Fruit fly (Drosophila melanogaster) whole organism, embryonic: Measurements from ENCODE around the gene CG3434.
A peak's percentile ranks its signal among the peaks of the same experiment; 100 is the strongest.

Source experiments
- Abd-B ChIP-seq: fragments of 200-800 bp; sonication (Bioruptor generic); optimal IDR thresholded peaks from 2 replicates; lab custom pipeline; 2018; ENCODE audit warnings: missing biosample characterization, mild to moderate bottlenecking, missing genetic modification characterization, moderate library complexity
- CG10209 ChIP-seq: fragments of 200-800 bp; sonication (Bioruptor generic); optimal IDR thresholded peaks from 3 replicates; lab custom pipeline; 2017; ENCODE audit warnings: missing biosample characterization, mild to moderate bottlenecking, missing genetic modification characterization, missing genetic modification reagents
- CG10267 ChIP-seq: fragments of 200-800 bp; sonication (Bioruptor generic); optimal IDR thresholded peaks from 2 replicates; lab custom pipeline; 2018; ENCODE audit warnings: missing biosample characterization, mild to moderate bottlenecking, missing genetic modification characterization, moderate library complexity
- CG11695 ChIP-seq: fragments of 200-800 bp; sonication (Bioruptor generic); IDR thresholded peaks from 3 replicates; pipeline ENCODE4 v1.3.6; 2022; ENCODE audit warnings: missing biosample characterization, missing genetic modification characterization
- CG12104 ChIP-seq: fragments of 200-800 bp; sonication (Bioruptor generic); optimal IDR thresholded peaks from 3 replicates; lab custom pipeline; 2016; ENCODE audit warnings: missing biosample characterization, missing genetic modification characterization
- CG12155 ChIP-seq: fragments of 200-800 bp; sonication (Bioruptor generic); optimal IDR thresholded peaks from 3 replicates; lab custom pipeline; 2016; ENCODE audit warnings: missing biosample characterization, missing genetic modification characterization
- CG12219 ChIP-seq: fragments of 200-800 bp; sonication (Bioruptor generic); optimal IDR thresholded peaks from 3 replicates; lab custom pipeline; 2018; ENCODE audit warnings: missing biosample characterization, mild to moderate bottlenecking, missing genetic modification characterization
- CG12299 ChIP-seq: fragments of 200-800 bp; sonication (Bioruptor generic); optimal IDR thresholded peaks from 2 replicates; lab custom pipeline; 2018; ENCODE audit warnings: missing biosample characterization, mild to moderate bottlenecking, missing genetic modification characterization
- CG12769 ChIP-seq: fragments of 200-800 bp; sonication (Bioruptor generic); optimal IDR thresholded peaks from 2 replicates; lab custom pipeline; 2019; ENCODE audit warnings: missing biosample characterization, mild to moderate bottlenecking, missing genetic modification characterization, moderate library complexity
- CG12942 ChIP-seq: fragments of 200-800 bp; sonication (Bioruptor generic); optimal IDR thresholded peaks from 3 replicates; lab custom pipeline; 2016; ENCODE audit warnings: missing biosample characterization, missing genetic modification characterization
- CG13775 ChIP-seq: fragments of 200-800 bp; sonication (Bioruptor generic); optimal IDR thresholded peaks from 3 replicates; lab custom pipeline; 2017; ENCODE audit warnings: missing biosample characterization, mild to moderate bottlenecking, missing genetic modification characterization
- CG14667 ChIP-seq: fragments of 200-800 bp; sonication (Bioruptor generic); IDR thresholded peaks from 2 replicates; pipeline ENCODE4 v1.3.6; 2022; ENCODE audit warnings: missing biosample characterization, missing genetic modification characterization
- CG17359 ChIP-seq: fragments of 200-800 bp; sonication (Bioruptor generic); optimal IDR thresholded peaks from 3 replicates; lab custom pipeline; 2018; ENCODE audit warnings: missing biosample characterization, mild to moderate bottlenecking, missing genetic modification characterization, moderate library complexity
- CG18011 ChIP-seq: fragments of 200-800 bp; sonication (Bioruptor generic); optimal IDR thresholded peaks from 2 replicates; lab custom pipeline; 2017; ENCODE audit warnings: missing biosample characterization, missing genetic modification characterization, mild to moderate bottlenecking, moderate library complexity, missing genotype
- CG31365 ChIP-seq: fragments of 200-800 bp; sonication (Bioruptor generic); optimal IDR thresholded peaks from 2 replicates; lab custom pipeline; 2018; ENCODE audit warnings: missing biosample characterization, mild to moderate bottlenecking, missing genetic modification characterization
- CG4617 ChIP-seq: fragments of 200-800 bp; sonication (Bioruptor generic); optimal IDR thresholded peaks from 3 replicates; lab custom pipeline; 2016; ENCODE audit warnings: missing biosample characterization, missing genetic modification characterization, borderline replicate concordance
- CG6272 ChIP-seq: fragments of 200-800 bp; sonication (Bioruptor generic); IDR thresholded peaks from 2 replicates; pipeline ENCODE4 v1.3.6; 2022; ENCODE audit warnings: missing biosample characterization, missing genetic modification characterization
- CG6689 ChIP-seq: fragments of 200-800 bp; sonication (Bioruptor generic); IDR thresholded peaks from 2 replicates; pipeline ENCODE4 v1.3.6; 2022; ENCODE audit warnings: missing biosample characterization, missing genetic modification characterization
- CG8924 ChIP-seq: fragments of 200-800 bp; optimal IDR thresholded peaks from 3 replicates; lab custom pipeline; 2019; ENCODE audit warnings: missing biosample characterization, mild to moderate bottlenecking, missing genetic modification characterization, moderate library complexity
- Eip74EF ChIP-seq, 2 experiments: fragments of 200-800 bp in 1 of 2; fragments of >200 bp in 1 of 2; sonication (Bioruptor generic) in 1 of 2; optimal IDR thresholded peaks; 2 replicates each; lab custom pipeline; 2017 to 2019; ENCODE audit warnings: missing biosample characterization in 2 of 2, missing genetic modification characterization in 2 of 2, mild to moderate bottlenecking in 1 of 2, moderate library complexity in 1 of 2
- Ets97D ChIP-seq: fragments of 200-800 bp; sonication (Bioruptor generic); optimal IDR thresholded peaks from 3 replicates; lab custom pipeline; 2016; ENCODE audit warnings: missing biosample characterization, missing genetic modification characterization
- Hmr ChIP-seq: fragments of 200-800 bp; sonication (Bioruptor generic); optimal IDR thresholded peaks from 3 replicates; lab custom pipeline; 2017; ENCODE audit warnings: mild to moderate bottlenecking, missing biosample characterization, missing genetic modification reagents, missing genetic modification characterization
- Hr3 ChIP-seq: fragments of 200-800 bp; sonication (Bioruptor generic); optimal IDR thresholded peaks from 3 replicates; lab custom pipeline; 2016; ENCODE audit warnings: missing biosample characterization, missing genetic modification characterization
- Hr78 ChIP-seq, 2 experiments: fragments of 200-800 bp in 1 of 2; fragments of >200 bp in 1 of 2; sonication (Bioruptor generic) in 1 of 2; optimal IDR thresholded peaks; 2 replicates each; lab custom pipeline; 2017 to 2019; ENCODE audit warnings: missing biosample characterization in 2 of 2, missing genetic modification characterization in 2 of 2, mild to moderate bottlenecking in 1 of 2, moderate library complexity in 1 of 2
- MESR4 ChIP-seq: fragments of 200-800 bp; sonication (Bioruptor generic); optimal IDR thresholded peaks from 2 replicates; lab custom pipeline; 2018; ENCODE audit warnings: missing biosample characterization, mild to moderate bottlenecking, missing genetic modification characterization, moderate library complexity
- Max ChIP-seq: fragments of 200-800 bp; sonication (Bioruptor generic); optimal IDR thresholded peaks from 2 replicates; lab custom pipeline; 2016; ENCODE audit warnings: missing biosample characterization, mild to moderate bottlenecking, missing genetic modification characterization
- Myb ChIP-seq: fragments of 200-800 bp; sonication (Bioruptor generic); optimal IDR thresholded peaks from 2 replicates; lab custom pipeline; 2016; ENCODE audit warnings: missing biosample characterization, missing genetic modification characterization
- Nf-YC ChIP-seq: fragments of 200-800 bp; optimal IDR thresholded peaks from 3 replicates; lab custom pipeline; 2019; ENCODE audit warnings: missing biosample characterization, mild to moderate bottlenecking, missing genetic modification characterization, moderate library complexity
- Opbp ChIP-seq: fragments of 200-800 bp; sonication (Bioruptor generic); IDR thresholded peaks from 3 replicates; pipeline ENCODE4 v1.3.6; 2022; ENCODE audit warnings: missing biosample characterization, missing genetic modification characterization; ENCODE audit not compliant: partially characterized antibody
- Optix ChIP-seq: fragments of 200-800 bp; sonication (Bioruptor generic); IDR thresholded peaks from 3 replicates; pipeline ENCODE4 v1.3.6; 2022; ENCODE audit warnings: missing biosample characterization, missing genetic modification characterization
- Trl ChIP-seq, 3 experiments: fragments of >200 bp in 2 of 3; fragments of 200-800 bp in 1 of 3; sonication (Bioruptor generic) in 1 of 3; optimal IDR thresholded peaks; 2 replicates in 1 of 3; 3 replicates in 2 of 3; lab custom pipeline; 2016 to 2017; ENCODE audit warnings: missing biosample characterization in 1 of 3, missing genetic modification characterization in 1 of 3
- ato ChIP-seq: fragments of 200-800 bp; sonication (Bioruptor generic); IDR thresholded peaks from 2 replicates; pipeline ENCODE4 v1.3.6; 2022; ENCODE audit warnings: missing biosample characterization, missing genetic modification characterization; ENCODE audit not compliant: partially characterized antibody
- bowl ChIP-seq: fragments of 200-800 bp; sonication (Bioruptor generic); IDR thresholded peaks from 2 replicates; pipeline ENCODE4 v1.3.6; 2022; ENCODE audit warnings: missing biosample characterization, missing genetic modification characterization
- cato ChIP-seq: fragments of 200-800 bp; sonication (Bioruptor generic); optimal IDR thresholded peaks from 2 replicates; lab custom pipeline; 2016; ENCODE audit warnings: missing biosample characterization, missing genetic modification characterization, borderline replicate concordance
- dati ChIP-seq: fragments of 200-800 bp; sonication (Bioruptor generic); IDR thresholded peaks from 2 replicates; pipeline ENCODE4 v1.3.6; 2022; ENCODE audit warnings: missing biosample characterization, missing genetic modification characterization
- disco-r ChIP-seq: fragments of 200-800 bp; sonication (Bioruptor generic); optimal IDR thresholded peaks from 2 replicates; lab custom pipeline; 2016; ENCODE audit warnings: missing biosample characterization, missing genetic modification characterization
- en ChIP-seq: fragments of 200-800 bp; sonication (Bioruptor generic); optimal IDR thresholded peaks from 2 replicates; lab custom pipeline; 2016; ENCODE audit warnings: missing biosample characterization, missing genetic modification characterization
- esg ChIP-seq: fragments of 200-800 bp; sonication (Bioruptor generic); conservative IDR thresholded peaks from 2 replicates; pipeline ENCODE4 v1.3.6; 2022; ENCODE audit warnings: missing biosample characterization, missing genetic modification characterization
- fd64A ChIP-seq: fragments of 200-800 bp; sonication (Bioruptor generic); optimal IDR thresholded peaks from 3 replicates; lab custom pipeline; 2018; ENCODE audit warnings: missing biosample characterization, mild to moderate bottlenecking, missing genetic modification characterization
- hbn ChIP-seq: fragments of 200-800 bp; sonication (Bioruptor generic); IDR thresholded peaks from 2 replicates; pipeline ENCODE4 v1.3.6; 2022; ENCODE audit warnings: missing biosample characterization, missing genetic modification characterization; ENCODE audit not compliant: partially characterized antibody
- kay ChIP-seq: fragments of 200-800 bp; sonication (Bioruptor generic); optimal IDR thresholded peaks from 2 replicates; lab custom pipeline; 2016; ENCODE audit warnings: missing biosample characterization, missing genetic modification characterization
- lmd ChIP-seq: fragments of 200-800 bp; sonication (Bioruptor generic); IDR thresholded peaks from 2 replicates; pipeline ENCODE4 v1.3.6; 2022; ENCODE audit warnings: missing biosample characterization, missing genetic modification characterization
- pita ChIP-seq: fragments of 200-800 bp; sonication (Bioruptor generic); optimal IDR thresholded peaks from 2 replicates; lab custom pipeline; 2017; ENCODE audit warnings: missing biosample characterization, mild to moderate bottlenecking, missing genetic modification characterization
- rib ChIP-seq: fragments of 200-800 bp; sonication (Bioruptor generic); IDR thresholded peaks from 2 replicates; pipeline ENCODE4 v1.3.6; 2022; ENCODE audit warnings: missing biosample characterization, missing genetic modification characterization
- seq ChIP-seq: fragments of 200-800 bp; sonication (Bioruptor generic); IDR thresholded peaks from 2 replicates; pipeline ENCODE4 v1.3.6; 2022; ENCODE audit warnings: missing biosample characterization, missing genetic modification characterization
- sim ChIP-seq: fragments of 200-800 bp; sonication (Bioruptor generic); IDR thresholded peaks from 2 replicates; pipeline ENCODE4 v1.3.6; 2022; ENCODE audit warnings: missing biosample characterization, missing genetic modification characterization
- tio ChIP-seq: fragments of 200-800 bp; sonication (Bioruptor generic); optimal IDR thresholded peaks from 2 replicates; lab custom pipeline; 2017; ENCODE audit warnings: missing biosample characterization, missing genetic modification characterization, inconsistent platforms
- tx ChIP-seq: fragments of 200-800 bp; sonication (Bioruptor generic); optimal IDR thresholded peaks from 2 replicates; lab custom pipeline; 2016; ENCODE audit warnings: missing biosample characterization, missing genetic modification characterization

Gene CG3434

DNA sequence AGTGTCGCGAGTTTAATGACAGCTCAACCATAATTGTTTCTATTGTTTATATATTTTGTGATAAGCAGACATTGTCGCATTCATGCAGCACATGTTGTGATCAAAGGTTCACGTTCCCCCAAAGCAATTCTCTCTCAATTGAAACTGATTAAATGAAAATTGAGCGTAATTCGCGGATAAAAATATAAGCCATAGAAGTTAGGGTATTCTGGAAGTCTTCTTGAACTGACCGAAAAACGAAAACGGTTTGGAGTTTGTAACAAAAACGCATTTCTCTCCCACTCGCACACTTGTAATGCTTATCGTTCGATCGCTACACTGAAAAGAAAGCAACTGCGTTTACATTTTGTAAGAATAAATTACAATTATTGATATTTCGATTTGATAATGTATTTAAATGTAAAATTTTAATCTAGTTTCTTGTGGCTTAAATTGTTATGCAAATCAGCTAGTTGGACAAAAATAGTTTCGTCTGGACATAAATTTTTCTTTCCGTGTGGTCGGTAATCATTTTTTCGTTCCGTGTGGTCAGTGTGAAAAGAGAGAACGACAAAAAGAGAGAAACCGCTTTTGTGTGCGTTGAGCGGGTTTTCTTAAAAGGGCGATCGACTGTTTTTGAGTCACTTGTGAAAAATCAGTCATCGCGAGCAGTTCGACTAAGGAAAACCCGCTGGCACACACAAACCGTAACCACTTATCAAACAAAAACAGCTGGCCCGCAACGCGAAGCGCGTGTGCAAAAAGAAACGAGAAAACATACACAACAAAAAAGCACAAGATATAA lies 37.8 kb downstream of the CG3434 start, which contains the start of gene aay (continued):
- TF ChIP-seq CG6272 (GFP tag; lab: Robert Waterston, UW) (peak; percentile 97), Optix (GFP tag; lab: Robert Waterston, UW) (peak; percentile 95), CG31365 (tag; lab: Kevin White, UChicago) (peak; percentile 90), en (GFP tag; lab: Kevin White, UChicago) (peak; percentile 94), lmd (GFP tag; lab: Robert Waterston, UW) (peak; percentile 98), CG10209 (GFP tag; lab: Kevin White, UChicago) (peak; percentile 99), Hr78 (GFP tag; optimal IDR thresholded peaks at IDR 0.05; lab: Kevin White, UChicago) (peak in 1 of 2 experiments; percentile 96), fd64A (GFP tag; lab: Kevin White, UChicago) (peak; percentile 97), tio (GFP tag; lab: Kevin White, UChicago) (peak; percentile 97), CG14667 (GFP tag; lab: Robert Waterston, UW) (peak; percentile 96), CG12219 (GFP tag; lab: Kevin White, UChicago) (peak; percentile 98), CG10267 (tag; lab: Kevin White, UChicago) (peak; percentile 99), dati (GFP tag; lab: Robert Waterston, UW) (peak; percentile 90), kay (peak; percentile 98), Opbp (GFP tag; lab: Robert Waterston, UW) (no peak), CG6689 (peak; percentile 98), CG12104 (GFP tag; lab: Kevin White, UChicago) (peak; percentile 98), ato (GFP tag; lab: Robert Waterston, UW) (no peak), CG17359 (tag; lab: Kevin White, UChicago) (peak; percentile 99), CG12769 (tag; lab: Kevin White, UChicago) (peak; percentile 98), Nf-YC (tag; lab: Kevin White, UChicago) (peak; percentile 93), CG11695 (GFP tag; lab: Robert Waterston, UW) (peak; percentile 98), MESR4 (GFP tag; lab: Kevin White, UChicago) (peak; percentile 87), CG4617 (GFP tag; lab: Kevin White, UChicago) (peak; percentile 98), Ets97D (GFP tag; lab: Kevin White, UChicago) (peak; percentile 95), disco-r (peak; percentile 78), Hmr (peak; percentile 99), hbn (no peak), cato (GFP tag; lab: Kevin White, UChicago) (peak; percentile 97), rib (peak; percentile 97), Hr3 (GFP tag; lab: Kevin White, UChicago) (peak; percentile 99), CG18011 (peak; percentile 90), CG13775 (GFP tag; lab: Kevin White, UChicago) (peak; percentile 99), bowl (GFP tag; lab: Robert Waterston, UW) (peak; percentile 96), CG12942 (GFP tag; lab: Kevin White, UChicago) (peak; percentile 99), Myb (GFP tag; lab: Kevin White, UChicago) (peak; percentile 86), CG8924 (peak; percentile 100), CG12299 (tag; lab: Kevin White, UChicago) (peak; percentile 99), esg (GFP tag; lab: Robert Waterston, UW) (peak; percentile 98), Max (peak; percentile 99), sim (GFP tag; lab: Robert Waterston, UW) (peak; percentile 96), tx (GFP tag; lab: Kevin White, UChicago) (peak; percentile 97), Eip74EF (GFP tag; optimal IDR thresholded peaks at IDR 0.05; lab: Kevin White, UChicago) (peak in 1 of 2 experiments; percentile 100), CG12155 (GFP tag; lab: Kevin White, UChicago) (peak; percentile 97), Trl (optimal IDR thresholded peaks at IDR 0.05; lab: Kevin White, UChicago) (peak; percentile 60 to 80), Trl (GFP tag; optimal IDR thresholded peaks at IDR 0.05; lab: Kevin White, UChicago) (peak; percentile 95), Abd-B (GFP tag; lab: Kevin White, UChicago) (peak; percentile 99), pita (GFP tag; lab: Kevin White, UChicago) (no peak), seq (GFP tag; lab: Robert Waterston, UW) (peak; percentile 98)
